ENCODE assay signal across 3 worm cellular contexts in genomic region chrV:13955370-13956089, ce11.
TF ChIP-seq lines count a peak whose summit lies in the region.

No protein-coding gene starts in this region.

TF ChIP-seq in whole organism, L3 larva, 47 proteins besides CTCF, POLR2A, EP300 and RAD21:
- TF ChIP-seq mdl-1 (tag; optimal IDR thresholded peaks at IDR 0.05; lab: Kevin White, UChicago) = no peak
- TF ChIP-seq elt-2 (tag; optimal IDR thresholded peaks at IDR 0.05; lab: Kevin White, UChicago) = peak; percentile 30
- TF ChIP-seq pqm-1 (tag; optimal IDR thresholded peaks at IDR 0.05; lab: Kevin White, UChicago) = peak; percentile 54
TF ChIP-seq in whole organism, L3 larva: peak in this region for 2.

TF ChIP-seq in whole organism, L4 larva, 104 proteins besides CTCF, POLR2A, EP300 and RAD21:
- TF ChIP-seq mdt-29 (GFP tag; IDR thresholded peaks at IDR 0.05; lab: Robert Waterston, UW) (no peak), unc-130 (GFP tag; optimal IDR thresholded peaks at IDR 0.05; lab: Kevin White, UChicago) (no peak), unc-62 (GFP tag; optimal IDR thresholded peaks at IDR 0.05 in 1 of 2; lab: Kevin White, UChicago) (peak in 1 of 2 experiments; percentile 91), unc-62 (tag; optimal IDR thresholded peaks at IDR 0.05; lab: Kevin White, UChicago) (no peak), daf-16 (GFP tag; optimal IDR thresholded peaks at IDR 0.05; lab: Kevin White, UChicago) (no peak), daf-16 (tag; optimal IDR thresholded peaks at IDR 0.05; lab: Kevin White, UChicago) (peak; percentile 29), dve-1 (tag; optimal IDR thresholded peaks at IDR 0.05; lab: Kevin White, UChicago; ENCODE audit: insufficient read depth) (peak; percentile 18), zip-11 (GFP tag; IDR thresholded peaks at IDR 0.05; lab: Robert Waterston, UW) (no peak)

TF ChIP-seq in whole organism, young adult, 124 proteins besides CTCF, POLR2A, EP300 and RAD21:
- no peak for TF ChIP-seq snpc-4 (GFP tag; optimal IDR thresholded peaks at IDR 0.05; lab: Kevin White, UChicago)
- TF ChIP-seq snpc-4 (tag; optimal IDR thresholded peaks at IDR 0.05; lab: Kevin White, UChicago) = no peak
- TF ChIP-seq unc-62 (GFP tag; optimal IDR thresholded peaks at IDR 0.05; lab: Kevin White, UChicago) = peak; percentile 63
